Worm (Caenorhabditis elegans): ENCODE results near the gene wdr-5.2.

DNA sequence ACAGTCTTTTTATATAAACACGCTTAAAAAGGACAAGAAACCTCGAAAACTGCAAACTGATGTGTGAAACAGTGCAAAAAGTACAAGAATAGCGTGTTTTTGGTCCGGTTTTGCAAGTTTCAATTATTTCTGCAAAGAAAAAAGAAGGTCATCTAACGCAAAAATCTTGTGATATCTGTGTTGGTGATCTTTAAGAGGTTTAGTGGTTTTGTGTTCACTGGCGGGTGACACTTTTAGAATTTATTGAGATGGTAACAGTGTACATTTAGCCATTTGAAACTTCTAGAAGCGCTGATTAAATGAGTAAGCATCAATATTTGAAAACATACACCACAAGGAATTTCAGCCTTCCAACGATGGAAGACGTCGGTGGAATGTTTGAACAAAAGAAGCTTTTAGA lies 27.1 kb upstream of the wdr-5.2 start:
- TF ChIP-seq tbx-11 (GFP tag; IDR thresholded peaks at IDR 0.05) = no peak
- no peak for TF ChIP-seq ama-1 (optimal IDR thresholded peaks at IDR 0.05)
- no peak for TF ChIP-seq sea-1 (GFP tag; conservative IDR thresholded peaks at IDR 0.05)
- no peak for TF ChIP-seq hmg-4 (GFP tag; optimal IDR thresholded peaks at IDR 0.05)

Measured in whole organism, early embryonic.